Fruit fly (Drosophila melanogaster) whole organism, embryonic: ENCODE results near the gene CG9782.

ENCODE experiments used
- Atf3 ChIP-seq: fragments of 200-800 bp; sonication (Bioruptor generic); optimal IDR thresholded peaks from 3 replicates; lab custom pipeline; 2016; ENCODE audit warnings: missing biosample characterization, missing genetic modification characterization
- Awh ChIP-seq: fragments of 200-800 bp; sonication (Bioruptor generic); IDR thresholded peaks from 2 replicates; pipeline ENCODE4, ENCODE4 v1.3.6; 2022; ENCODE audit warnings: missing biosample characterization, missing genetic modification characterization
- CG10209 ChIP-seq: fragments of 200-800 bp; sonication (Bioruptor generic); optimal IDR thresholded peaks from 3 replicates; lab custom pipeline; 2017; ENCODE audit warnings: missing biosample characterization, mild to moderate bottlenecking, missing genetic modification characterization, missing genetic modification reagents
- CG11560 ChIP-seq: fragments of 200-800 bp; sonication (Bioruptor generic); IDR thresholded peaks from 3 replicates; pipeline ENCODE4 v1.3.6; 2022; ENCODE audit warnings: missing biosample characterization, missing genetic modification characterization
- CG1603 ChIP-seq: fragments of 200-800 bp; sonication (Bioruptor generic); optimal IDR thresholded peaks from 2 replicates; lab custom pipeline; 2019; ENCODE audit warnings: missing biosample characterization, mild to moderate bottlenecking, missing genetic modification characterization, moderate library complexity
- CG16813 ChIP-seq: fragments of 200-800 bp; sonication (Bioruptor generic); IDR thresholded peaks from 3 replicates; pipeline ENCODE4 v1.3.6; 2022; ENCODE audit warnings: missing biosample characterization, missing genetic modification characterization; ENCODE audit not compliant: partially characterized antibody
- CG17361 ChIP-seq: fragments of 200-800 bp; sonication (Bioruptor generic); IDR thresholded peaks from 3 replicates; pipeline ENCODE4 v1.3.6; 2022; ENCODE audit warnings: missing biosample characterization, missing genetic modification characterization
- CG1792 ChIP-seq: fragments of 200-800 bp; sonication (Bioruptor generic); optimal IDR thresholded peaks from 2 replicates; lab custom pipeline; 2016; ENCODE audit warnings: missing biosample characterization, missing genetic modification characterization
- CG1832 ChIP-seq: fragments of 200-800 bp; sonication (Bioruptor generic); optimal IDR thresholded peaks from 2 replicates; lab custom pipeline; 2017; ENCODE audit warnings: missing biosample characterization, mild to moderate bottlenecking, missing genetic modification characterization, inconsistent platforms
- CG30431 ChIP-seq: fragments of 200-800 bp; sonication (Bioruptor generic); optimal IDR thresholded peaks from 2 replicates; lab custom pipeline; 2017; ENCODE audit warnings: missing biosample characterization, missing genetic modification characterization
- CG32772 ChIP-seq: fragments of 200-800 bp; sonication (Bioruptor generic); IDR thresholded peaks from 2 replicates; pipeline ENCODE4 v1.3.6; 2022; ENCODE audit warnings: missing biosample characterization, missing genetic modification characterization
- CG3281 ChIP-seq: fragments of 200-800 bp; sonication (Bioruptor generic); optimal IDR thresholded peaks from 3 replicates; lab custom pipeline; 2017; ENCODE audit warnings: missing biosample characterization, mild to moderate bottlenecking, missing genetic modification characterization
- CG42726 ChIP-seq: fragments of 200-800 bp; sonication (Bioruptor generic); IDR thresholded peaks from 2 replicates; pipeline ENCODE4 v1.3.6; 2022; ENCODE audit warnings: missing biosample characterization, missing genetic modification characterization; ENCODE audit not compliant: partially characterized antibody
- CG4360 ChIP-seq: fragments of 200-800 bp; sonication (Bioruptor generic); IDR thresholded peaks from 2 replicates; pipeline ENCODE4 v1.3.6; 2022; ENCODE audit warnings: missing biosample characterization, missing genetic modification characterization
- CG5180 ChIP-seq: fragments of 200-800 bp; sonication (Bioruptor generic); optimal IDR thresholded peaks from 3 replicates; lab custom pipeline; 2017; ENCODE audit warnings: missing biosample characterization, missing genetic modification characterization, mild to moderate bottlenecking, moderate library complexity, missing genetic modification reagents
- CG6254 ChIP-seq: fragments of 200-800 bp; sonication (Bioruptor generic); optimal IDR thresholded peaks from 3 replicates; lab custom pipeline; 2017; ENCODE audit warnings: mild to moderate bottlenecking, missing biosample characterization, missing genetic modification reagents, missing genetic modification characterization
- CG6654 ChIP-seq: fragments of 200-800 bp; sonication (Bioruptor generic); optimal IDR thresholded peaks from 2 replicates; lab custom pipeline; 2017; ENCODE audit warnings: missing biosample characterization, mild to moderate bottlenecking, missing genetic modification characterization
- D19A ChIP-seq: fragments of 200-800 bp; optimal IDR thresholded peaks from 3 replicates; lab custom pipeline; 2019; ENCODE audit warnings: missing biosample characterization, mild to moderate bottlenecking, missing genetic modification characterization, moderate library complexity
- Dip3 ChIP-seq: fragments of 200-800 bp; sonication (Bioruptor generic); optimal IDR thresholded peaks from 3 replicates; lab custom pipeline; 2016; ENCODE audit warnings: missing biosample characterization, missing genetic modification characterization
- H2.0 ChIP-seq: fragments of 200-800 bp; sonication (Bioruptor generic); IDR thresholded peaks from 2 replicates; pipeline ENCODE4 v1.3.6; 2022; ENCODE audit warnings: missing biosample characterization, missing genetic modification characterization
- Hmx ChIP-seq: fragments of 200-800 bp; sonication (Bioruptor generic); optimal IDR thresholded peaks from 2 replicates; lab custom pipeline; 2016; ENCODE audit warnings: missing biosample characterization, missing genetic modification characterization
- Jarid2 ChIP-seq: fragments of 200-800 bp; sonication (Bioruptor generic); optimal IDR thresholded peaks from 3 replicates; lab custom pipeline; 2017; ENCODE audit warnings: mild to moderate bottlenecking, missing biosample characterization, missing genetic modification reagents, missing genetic modification characterization
- Lim3 ChIP-seq: fragments of 200-800 bp; sonication (Bioruptor generic); IDR thresholded peaks from 2 replicates; pipeline ENCODE4 v1.3.6; 2022; ENCODE audit warnings: missing biosample characterization, missing genetic modification characterization
- Poxn ChIP-seq: fragments of 200-800 bp; sonication (Bioruptor generic); IDR thresholded peaks from 2 replicates; pipeline ENCODE4 v1.3.6; 2022; ENCODE audit warnings: missing biosample characterization, missing genetic modification characterization
- Trl ChIP-seq, 3 experiments: fragments of >200 bp in 2 of 3; fragments of 200-800 bp in 1 of 3; sonication (Bioruptor generic) in 1 of 3; optimal IDR thresholded peaks; 2 replicates in 1 of 3; 3 replicates in 2 of 3; lab custom pipeline; 2016 to 2017; ENCODE audit warnings: missing biosample characterization in 1 of 3, missing genetic modification characterization in 1 of 3
- ase ChIP-seq: fragments of 200-800 bp; sonication (Bioruptor generic); IDR thresholded peaks from 3 replicates; pipeline ENCODE4 v1.3.6; 2022; ENCODE audit warnings: missing biosample characterization, missing genetic modification characterization
- bowl ChIP-seq: fragments of 200-800 bp; sonication (Bioruptor generic); IDR thresholded peaks from 2 replicates; pipeline ENCODE4 v1.3.6; 2022; ENCODE audit warnings: missing biosample characterization, missing genetic modification characterization
- caup ChIP-seq: fragments of 200-800 bp; sonication (Bioruptor generic); optimal IDR thresholded peaks from 3 replicates; lab custom pipeline; 2017; ENCODE audit warnings: missing biosample characterization, mild to moderate bottlenecking, missing genetic modification characterization, moderate library complexity; ENCODE audit not compliant: severe bottlenecking
- disco-r ChIP-seq: fragments of 200-800 bp; sonication (Bioruptor generic); optimal IDR thresholded peaks from 2 replicates; lab custom pipeline; 2016; ENCODE audit warnings: missing biosample characterization, missing genetic modification characterization
- dmrt11E ChIP-seq: fragments of 200-800 bp; sonication (Bioruptor generic); optimal IDR thresholded peaks from 3 replicates; lab custom pipeline; 2018; ENCODE audit warnings: missing biosample characterization, mild to moderate bottlenecking, missing genetic modification characterization, moderate library complexity
- fru ChIP-seq: fragments of >200 bp; optimal IDR thresholded peaks from 2 replicates; lab custom pipeline; 2017
- ftz-f1 ChIP-seq: fragments of 200-800 bp; sonication (Bioruptor generic); optimal IDR thresholded peaks from 2 replicates; lab custom pipeline; 2016; ENCODE audit warnings: missing biosample characterization, missing genetic modification characterization
- grau ChIP-seq: fragments of 200-800 bp; optimal IDR thresholded peaks from 3 replicates; lab custom pipeline; 2019; ENCODE audit warnings: missing biosample characterization, mild to moderate bottlenecking, missing genetic modification characterization, moderate library complexity
- hbn ChIP-seq: fragments of 200-800 bp; sonication (Bioruptor generic); IDR thresholded peaks from 2 replicates; pipeline ENCODE4 v1.3.6; 2022; ENCODE audit warnings: missing biosample characterization, missing genetic modification characterization; ENCODE audit not compliant: partially characterized antibody
- ind ChIP-seq: fragments of 200-800 bp; sonication (Bioruptor generic); optimal IDR thresholded peaks from 3 replicates; lab custom pipeline; 2016; ENCODE audit warnings: missing biosample characterization, missing genetic modification characterization
- jing ChIP-seq: fragments of 200-800 bp; sonication (Bioruptor generic); optimal IDR thresholded peaks from 2 replicates; lab custom pipeline; 2018; ENCODE audit warnings: missing biosample characterization, mild to moderate bottlenecking, missing genetic modification characterization
- jumu ChIP-seq: fragments of 200-800 bp; sonication (Bioruptor generic); optimal IDR thresholded peaks from 3 replicates; lab custom pipeline; 2016; ENCODE audit warnings: missing biosample characterization, missing genetic modification characterization
- lola ChIP-seq, 3 experiments: fragments of >200 bp in 2 of 3; fragments of 200-800 bp in 1 of 3; sonication (Bioruptor generic) in 1 of 3; optimal IDR thresholded peaks; 2 replicates each; lab custom pipeline; 2017 to 2019; ENCODE audit warnings: missing biosample characterization in 3 of 3, missing genetic modification characterization in 3 of 3, mild to moderate bottlenecking in 1 of 3, moderate library complexity in 1 of 3
- mirr ChIP-seq: fragments of 200-800 bp; sonication (Bioruptor generic); optimal IDR thresholded peaks from 3 replicates; lab custom pipeline; 2018; ENCODE audit warnings: missing biosample characterization, mild to moderate bottlenecking, missing genetic modification characterization
- phol ChIP-seq: fragments of 200-800 bp; sonication (Bioruptor generic); optimal IDR thresholded peaks from 3 replicates; lab custom pipeline; 2018; ENCODE audit warnings: missing biosample characterization, mild to moderate bottlenecking, missing genetic modification characterization, moderate library complexity
- pzg ChIP-seq: fragments of 200-800 bp; sonication (Bioruptor generic); optimal IDR thresholded peaks from 3 replicates; lab custom pipeline; 2018; ENCODE audit warnings: missing biosample characterization, mild to moderate bottlenecking, missing genetic modification characterization, moderate library complexity
- row ChIP-seq: fragments of 200-800 bp; sonication (Bioruptor generic); IDR thresholded peaks from 3 replicates; pipeline ENCODE4 v1.3.6; 2022; ENCODE audit warnings: missing biosample characterization, missing genetic modification characterization
- scrt ChIP-seq: fragments of 200-800 bp; sonication (Bioruptor generic); optimal IDR thresholded peaks from 2 replicates; lab custom pipeline; 2018; ENCODE audit warnings: missing biosample characterization, mild to moderate bottlenecking, missing genetic modification characterization, moderate library complexity
- shn ChIP-seq: fragments of 200-800 bp; sonication (Bioruptor generic); optimal IDR thresholded peaks from 3 replicates; lab custom pipeline; 2016; ENCODE audit warnings: missing biosample characterization, missing genetic modification characterization
- tx ChIP-seq: fragments of 200-800 bp; sonication (Bioruptor generic); optimal IDR thresholded peaks from 2 replicates; lab custom pipeline; 2016; ENCODE audit warnings: missing biosample characterization, missing genetic modification characterization
- unc-4 ChIP-seq: fragments of 200-800 bp; sonication (Bioruptor generic); IDR thresholded peaks from 2 replicates; pipeline ENCODE4 v1.3.6; 2022; ENCODE audit warnings: missing biosample characterization, missing genetic modification characterization; ENCODE audit not compliant: partially characterized antibody
- zfh1 ChIP-seq: fragments of 200-800 bp; sonication (Bioruptor generic); IDR thresholded peaks from 3 replicates; pipeline ENCODE4 v1.3.6; 2022; ENCODE audit warnings: missing biosample characterization, missing genetic modification characterization

The CG9782 gene

DNA sequence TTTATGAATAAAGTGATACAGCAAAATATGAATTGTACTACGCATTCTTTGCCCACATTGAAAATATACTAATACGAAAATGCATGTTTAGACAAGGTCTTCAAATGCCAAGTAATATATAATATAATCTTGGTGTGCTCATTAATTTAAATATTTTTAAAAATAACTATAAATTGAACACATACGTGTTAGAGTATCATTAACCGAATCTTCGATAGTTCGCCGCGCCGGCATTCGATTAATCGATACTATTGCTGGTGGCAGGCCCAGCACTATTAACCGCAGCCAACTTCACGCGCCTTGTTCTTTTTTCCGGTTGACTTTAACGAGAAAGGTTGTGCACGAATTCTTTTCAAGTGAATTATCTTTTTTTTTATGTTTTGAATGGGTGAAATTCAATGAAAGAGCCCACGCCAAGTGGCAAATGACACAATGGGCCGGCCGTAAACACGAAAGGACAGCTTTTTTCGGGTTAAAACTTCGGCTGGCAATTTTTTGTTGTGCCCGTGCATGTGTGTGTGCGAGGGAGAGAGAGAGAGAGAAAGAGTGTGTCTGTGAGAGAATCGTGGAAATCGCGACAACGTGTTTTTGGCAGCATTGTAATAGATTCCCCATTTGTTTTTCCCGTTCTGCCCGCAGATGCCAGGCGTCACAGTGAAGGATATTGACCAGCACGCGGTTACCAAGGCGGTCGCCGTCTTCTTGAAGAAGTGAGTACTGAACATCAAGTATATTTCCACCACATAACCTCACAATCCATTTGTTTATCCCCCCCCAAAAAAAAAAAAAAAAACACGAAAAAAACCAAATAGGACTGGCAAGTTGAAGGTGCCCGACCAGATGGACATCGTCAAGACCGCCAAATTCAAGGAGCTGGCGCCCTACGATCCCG lies 16.5 kb upstream of the CG9782 start, which contains the start of gene RpS19a (continued):
- TF ChIP-seq hbn (no peak), shn (GFP tag; lab: Kevin White, UChicago) (peak; percentile 66), CG1603 (peak; percentile 61), Atf3 (no peak), phol (tag; lab: Kevin White, UChicago) (peak; percentile 66), jumu (GFP tag; lab: Kevin White, UChicago) (no peak), Jarid2 (GFP tag; lab: Kevin White, UChicago) (peak; percentile 62), Dip3 (GFP tag; lab: Kevin White, UChicago) (peak; percentile 17), Poxn (GFP tag; lab: Robert Waterston, UW) (peak; percentile 15; the same call in 1 of the 2 replicates), CG3281 (GFP tag; lab: Kevin White, UChicago) (peak; percentile 87), Lim3 (GFP tag; lab: Robert Waterston, UW) (no peak), unc-4 (GFP tag; lab: Robert Waterston, UW) (no peak), ase (peak; percentile 73; the same call in 2 of the 3 replicates), D19A (tag; lab: Kevin White, UChicago) (peak; percentile 48), mirr (peak; percentile 91), CG32772 (GFP tag; lab: Robert Waterston, UW) (peak; percentile 33; the same call in 1 of the 2 replicates), bowl (GFP tag; lab: Robert Waterston, UW) (peak; percentile 47; the same call in 1 of the 2 replicates), pzg (no peak), Awh (peak; percentile 75), CG10209 (peak; percentile 78), H2.0 (peak; percentile 61; the same call in 1 of the 2 replicates), tx (GFP tag; lab: Kevin White, UChicago) (no peak), CG6654 (GFP tag; lab: Kevin White, UChicago) (peak; percentile 55), row (GFP tag; lab: Robert Waterston, UW) (peak; percentile 24; the same call in 1 of the 3 replicates), fru (lab: Kevin White, UChicago) (no peak), Hmx (GFP tag; lab: Kevin White, UChicago) (no peak), CG5180 (GFP tag; lab: Kevin White, UChicago) (peak; percentile 73), caup (GFP tag; lab: Kevin White, UChicago) (peak; percentile 92), CG6254 (GFP tag; lab: Kevin White, UChicago) (peak; percentile 68), disco-r (GFP tag; lab: Kevin White, UChicago) (peak; percentile 56), lola (GFP tag; optimal IDR thresholded peaks at IDR 0.05; lab: Kevin White, UChicago) (peak in 1 of 3 experiments; percentile 35), ftz-f1 (GFP tag; lab: Kevin White, UChicago) (no peak), CG42726 (GFP tag; lab: Robert Waterston, UW) (no peak), CG17361 (peak; percentile 84), CG16813 (no peak), CG1792 (GFP tag; lab: Kevin White, UChicago) (no peak), dmrt11E (tag; lab: Kevin White, UChicago) (peak; percentile 61), CG1832 (peak; percentile 53), CG11560 (tag; lab: Robert Waterston, UW) (peak; percentile 96), Trl (optimal IDR thresholded peaks at IDR 0.05; lab: Kevin White, UChicago) (peak in 1 of 2 experiments; percentile 56), Trl (GFP tag; optimal IDR thresholded peaks at IDR 0.05; lab: Kevin White, UChicago) (peak; percentile 58), grau (peak; percentile 57), jing (GFP tag; lab: Kevin White, UChicago) (no peak), zfh1 (GFP tag; lab: Robert Waterston, UW) (peak; percentile 83), scrt (peak; percentile 77), CG30431 (GFP tag; lab: Kevin White, UChicago) (peak; percentile 62), CG4360 (GFP tag; lab: Robert Waterston, UW) (peak; percentile 33; the same call in 1 of the 2 replicates), ind (no peak)
